Worm (Caenorhabditis elegans) whole organism, L4 larva: ENCODE measurements around the gene emc-6.

Experiments used
- ceh-82 ChIP-seq: sonication (generic microtip); optimal IDR thresholded peaks from 2 replicates; lab custom pipeline; 2017; ENCODE audit warnings: missing biosample characterization, missing genetic modification characterization
- ces-1 ChIP-seq: fragments of 150-350 bp; sonication (generic microtip); optimal IDR thresholded peaks from 4 replicates; lab custom pipeline; 2014; ENCODE audit warnings: missing biosample characterization, missing genetic modification reagents, missing genetic modification characterization
- dmd-8 ChIP-seq: fragments of 200-800 bp; sonication (Bioruptor generic); IDR thresholded peaks from 2 replicates; pipeline ENCODE4 v1.3.6; 2022; ENCODE audit warnings: missing genetic modification characterization, missing compliant biosample characterization
- fkh-10 ChIP-seq: fragments of 150-350 bp; optimal IDR thresholded peaks from 2 replicates; lab custom pipeline; 2014; ENCODE audit warnings: missing biosample characterization, missing genetic modification reagents, missing genetic modification characterization
- hif-1 ChIP-seq, 2 experiments: sonication (generic microtip); optimal IDR thresholded peaks; 2 replicates each; lab custom pipeline; 2016 to 2017; ENCODE audit warnings: missing compliant biosample characterization in 2 of 2, missing genetic modification characterization in 2 of 2, missing genetic modification reagents in 2 of 2, missing genotype in 2 of 2, mild to moderate bottlenecking in 1 of 2
- lin-39 ChIP-seq: fragments of 150-350 bp; optimal IDR thresholded peaks from 2 replicates; lab custom pipeline; 2014; ENCODE audit warnings: missing biosample characterization, missing genetic modification reagents, missing genetic modification characterization
- mep-1 ChIP-seq: fragments of 150-350 bp; sonication (generic microtip); optimal IDR thresholded peaks from 3 replicates; lab custom pipeline; 2014; ENCODE audit warnings: missing biosample characterization, missing genetic modification characterization
- nhr-10 ChIP-seq: fragments of 150-350 bp; optimal IDR thresholded peaks from 2 replicates; lab custom pipeline; 2014; ENCODE audit warnings: missing biosample characterization, missing genetic modification characterization

DNA sequence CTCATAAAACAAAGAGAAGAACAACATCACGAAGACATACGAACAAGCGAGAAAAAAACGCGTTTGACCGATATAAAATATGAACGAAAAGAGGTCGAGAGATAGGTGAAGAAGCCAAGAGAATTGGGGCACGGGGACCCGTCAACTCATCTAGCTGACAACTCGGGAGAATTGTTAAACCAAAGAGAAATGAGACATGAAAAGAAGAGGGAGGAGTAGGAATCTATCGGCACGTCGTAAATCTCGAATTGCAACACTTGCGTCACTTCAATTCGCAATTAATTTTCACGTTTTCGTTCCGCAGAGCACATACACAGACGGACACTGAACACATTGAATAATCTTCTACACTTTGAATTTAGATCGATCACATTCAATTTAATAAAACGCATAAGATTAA is 14.0 kb upstream of the emc-6 start:
- TF ChIP-seq fkh-10 (no peak), hif-1 (tag; optimal IDR thresholded peaks at IDR 0.05; lab: Kevin White, UChicago) (no peak), ces-1 (GFP tag; lab: Kevin White, UChicago) (no peak), ceh-82 (no peak), dmd-8 (GFP tag; lab: Robert Waterston, UW) (no peak), nhr-10 (tag; lab: Kevin White, UChicago) (no peak), mep-1 (tag; lab: Kevin White, UChicago) (no peak), lin-39 (tag; lab: Kevin White, UChicago) (no peak)
